Fruit fly (Drosophila melanogaster) S2 (cell line): ENCODE results near the gene CG31431.

Experiments
- CG8478 ChIP-seq: fragments of >200 bp; optimal IDR thresholded peaks from 2 replicates; lab custom pipeline; 2018
- CTCF ChIP-seq, 2 experiments: fragments of >200 bp; optimal IDR thresholded peaks; 2 replicates each; lab custom pipeline; 2018

The CG31431 gene

DNA sequence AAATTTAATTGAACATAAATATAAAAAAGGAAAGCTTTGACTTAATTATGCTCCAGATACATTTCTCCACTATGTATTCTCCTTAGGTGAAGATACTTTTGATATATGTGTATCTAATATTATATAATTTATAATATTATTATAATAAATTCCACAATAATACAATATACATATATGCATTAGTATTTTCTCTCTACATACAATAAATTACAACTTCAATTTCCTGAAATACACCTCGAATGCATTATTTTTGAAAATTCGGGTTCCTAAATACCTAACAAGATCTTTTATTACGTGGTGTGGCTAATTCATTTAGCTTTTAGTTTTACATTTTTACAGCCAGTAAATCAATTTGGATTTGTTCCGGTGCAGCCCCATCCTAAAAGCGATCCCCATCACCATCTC, 40.2 kb upstream of the CG31431 start:
- TF ChIP-seq CG8478 (lab: Kevin White, UChicago) (no peak), CTCF (optimal IDR thresholded peaks at IDR 0.05; lab: Kevin White, UChicago) (no peak)

DNA sequence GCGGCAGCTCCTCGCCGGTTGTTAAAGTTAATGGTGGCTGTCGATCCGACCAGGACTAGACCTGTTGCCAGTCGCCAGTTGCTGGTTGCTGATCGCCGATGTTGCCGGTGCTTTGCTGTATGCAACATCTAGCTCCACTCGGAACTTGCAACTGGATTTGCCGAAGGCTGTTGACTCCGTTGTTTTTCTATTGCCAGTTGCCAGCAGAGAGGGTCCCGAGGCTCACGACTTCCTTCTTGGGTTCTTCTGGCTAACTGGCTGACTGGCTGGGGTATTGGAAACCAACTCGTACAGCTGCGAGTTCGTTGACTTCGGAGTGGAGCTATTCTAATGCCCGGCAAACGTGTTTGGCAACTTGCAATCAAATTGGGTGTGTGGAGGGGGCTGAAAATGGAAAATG, 39.4 kb upstream of the CG31431 start:
- TF ChIP-seq CG8478 (lab: Kevin White, UChicago) (no peak), CTCF (optimal IDR thresholded peaks at IDR 0.05; lab: Kevin White, UChicago) (no peak)

DNA sequence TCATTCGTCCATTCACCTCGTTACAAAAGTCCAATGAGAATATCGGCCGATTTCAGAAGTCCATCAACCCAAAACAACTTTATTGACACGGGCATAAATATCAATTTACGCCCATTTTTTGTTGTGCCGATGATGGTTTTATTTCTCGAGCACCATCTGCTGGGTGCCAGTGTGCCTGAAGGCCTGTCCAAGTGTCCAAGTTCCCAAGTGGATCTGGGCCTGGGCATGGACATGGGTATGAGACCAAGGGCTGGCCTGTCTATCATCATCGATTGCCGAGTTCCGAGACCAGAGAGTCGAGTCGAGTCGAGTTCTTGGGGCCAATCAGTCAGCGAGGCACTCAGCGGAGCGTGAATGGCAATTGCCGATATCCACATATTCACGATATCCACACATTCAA, 38.3 kb upstream of the CG31431 start, which contains the start of gene Gr93a:
Gene Gr93a (plus strand): TSS at position 301 of the 400 bp plus-strand sequence.
- TF ChIP-seq CG8478 (lab: Kevin White, UChicago) (no peak), CTCF (optimal IDR thresholded peaks at IDR 0.05; lab: Kevin White, UChicago) (no peak)

DNA sequence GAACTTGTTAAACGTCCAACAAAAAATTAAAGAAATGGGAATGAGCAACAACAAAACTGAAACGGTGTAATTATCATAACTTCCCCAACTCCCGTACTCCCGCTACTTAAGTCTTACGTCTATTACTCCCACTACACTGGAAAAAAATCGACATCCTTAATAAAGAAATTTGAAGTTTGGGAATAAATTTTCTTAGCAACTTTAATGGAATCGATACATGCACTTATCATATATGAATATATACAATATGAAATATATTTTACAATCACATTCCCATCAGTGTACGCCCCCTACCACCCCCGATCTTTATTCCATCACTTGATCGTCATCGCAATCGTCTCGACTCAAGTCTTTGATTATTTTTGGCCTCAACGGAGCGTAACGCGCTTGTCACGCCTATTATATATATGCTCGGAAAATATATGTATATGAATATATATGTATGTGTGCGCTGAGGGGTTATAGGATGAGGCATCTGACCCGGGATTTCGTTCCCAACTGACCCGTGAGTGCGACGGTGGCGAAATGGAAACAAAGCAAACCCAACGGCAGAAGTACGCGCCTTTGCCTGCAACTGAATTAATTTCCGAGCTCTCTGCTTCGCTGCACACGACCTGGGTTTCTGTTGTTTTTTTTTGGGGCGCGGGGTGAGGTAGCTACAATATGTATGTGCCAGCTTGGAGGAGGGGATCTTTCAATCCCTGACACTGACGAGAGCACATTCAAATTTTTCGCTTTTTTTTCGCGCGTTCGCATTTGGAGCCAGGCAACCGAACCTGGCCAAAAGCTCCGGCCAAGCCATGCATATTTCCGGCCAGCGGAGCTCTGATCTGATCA, 36.0 kb upstream of the CG31431 start:
- TF ChIP-seq CG8478 (lab: Kevin White, UChicago) (no peak), CTCF (optimal IDR thresholded peaks at IDR 0.05; lab: Kevin White, UChicago) (no peak)

DNA sequence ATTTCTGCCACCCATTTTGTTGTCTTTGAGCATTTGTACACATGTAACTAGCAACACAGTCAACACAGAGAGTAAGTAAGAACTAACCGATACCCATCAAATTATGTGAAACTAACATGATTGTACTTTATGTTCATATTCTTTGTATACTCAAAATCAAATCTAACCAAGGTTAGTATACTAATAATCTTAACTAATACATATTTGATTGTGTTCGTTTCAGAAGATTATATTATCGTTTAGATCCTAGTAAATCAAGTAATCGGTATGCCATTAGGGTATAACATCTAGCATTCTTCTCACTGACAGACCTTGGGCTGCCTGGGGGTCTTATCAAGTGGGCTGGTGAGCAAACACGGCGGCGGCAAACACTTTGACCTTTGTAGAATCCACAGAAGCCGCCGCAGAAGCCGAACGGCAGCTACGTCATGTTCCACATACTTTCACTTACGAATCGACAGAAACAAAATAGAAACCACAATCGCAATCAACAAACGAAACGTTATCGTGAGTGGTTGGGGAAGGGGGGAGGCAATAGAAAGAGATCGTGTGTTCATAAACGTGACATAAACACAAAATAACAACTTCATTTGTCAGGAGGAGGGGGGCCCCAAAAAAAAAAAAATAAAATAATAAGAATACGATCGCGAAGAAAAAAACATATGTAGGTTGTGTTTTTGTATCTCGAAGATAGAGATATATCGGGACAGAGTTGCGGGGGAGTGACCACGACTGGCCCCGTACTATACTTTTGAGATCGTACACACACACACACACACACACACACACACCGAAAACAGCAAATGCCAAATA, 34.9 kb upstream of the CG31431 start:
- no peak for TF ChIP-seq CTCF (optimal IDR thresholded peaks at IDR 0.05; lab: Kevin White, UChicago)
- TF ChIP-seq CG8478 (lab: Kevin White, UChicago): no peak

DNA sequence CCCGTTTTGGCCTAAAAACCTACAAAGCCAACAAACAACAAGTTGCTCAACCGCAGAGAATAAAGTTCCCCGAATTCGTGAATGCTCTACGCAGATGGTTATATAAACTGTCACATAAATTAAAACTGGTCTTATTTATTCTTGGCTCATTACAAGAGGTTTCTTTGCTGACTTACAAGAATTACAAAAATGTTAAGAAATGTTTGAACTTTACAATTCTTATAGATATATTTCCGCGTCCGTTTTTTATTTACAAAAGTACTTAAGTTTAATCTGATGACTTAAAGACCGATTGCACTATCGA, 34.3 kb upstream of the CG31431 start:
- TF ChIP-seq CG8478 (lab: Kevin White, UChicago): no peak
- TF ChIP-seq CTCF (optimal IDR thresholded peaks at IDR 0.05; lab: Kevin White, UChicago): no peak

DNA sequence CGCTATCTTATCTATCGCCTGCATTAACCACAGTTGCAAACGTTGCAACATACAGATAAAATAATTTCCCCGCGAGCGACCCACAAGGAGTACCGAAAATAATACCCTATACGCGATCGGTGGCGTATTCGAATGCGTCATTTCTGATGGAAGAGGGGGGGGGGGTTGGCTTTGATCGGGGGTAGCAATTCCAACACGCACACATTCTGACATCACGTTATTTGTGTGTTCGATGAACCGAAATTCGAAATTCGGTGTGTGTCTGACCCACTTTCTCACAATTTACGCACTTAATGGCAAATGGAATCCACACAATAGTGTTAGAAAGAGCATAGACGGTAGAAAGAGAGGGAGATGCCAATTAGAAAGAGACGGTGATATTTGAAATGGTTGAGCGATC, 33.9 kb upstream of the CG31431 start:
- TF ChIP-seq CG8478 (lab: Kevin White, UChicago) (no peak), CTCF (optimal IDR thresholded peaks at IDR 0.05; lab: Kevin White, UChicago) (no peak)

DNA sequence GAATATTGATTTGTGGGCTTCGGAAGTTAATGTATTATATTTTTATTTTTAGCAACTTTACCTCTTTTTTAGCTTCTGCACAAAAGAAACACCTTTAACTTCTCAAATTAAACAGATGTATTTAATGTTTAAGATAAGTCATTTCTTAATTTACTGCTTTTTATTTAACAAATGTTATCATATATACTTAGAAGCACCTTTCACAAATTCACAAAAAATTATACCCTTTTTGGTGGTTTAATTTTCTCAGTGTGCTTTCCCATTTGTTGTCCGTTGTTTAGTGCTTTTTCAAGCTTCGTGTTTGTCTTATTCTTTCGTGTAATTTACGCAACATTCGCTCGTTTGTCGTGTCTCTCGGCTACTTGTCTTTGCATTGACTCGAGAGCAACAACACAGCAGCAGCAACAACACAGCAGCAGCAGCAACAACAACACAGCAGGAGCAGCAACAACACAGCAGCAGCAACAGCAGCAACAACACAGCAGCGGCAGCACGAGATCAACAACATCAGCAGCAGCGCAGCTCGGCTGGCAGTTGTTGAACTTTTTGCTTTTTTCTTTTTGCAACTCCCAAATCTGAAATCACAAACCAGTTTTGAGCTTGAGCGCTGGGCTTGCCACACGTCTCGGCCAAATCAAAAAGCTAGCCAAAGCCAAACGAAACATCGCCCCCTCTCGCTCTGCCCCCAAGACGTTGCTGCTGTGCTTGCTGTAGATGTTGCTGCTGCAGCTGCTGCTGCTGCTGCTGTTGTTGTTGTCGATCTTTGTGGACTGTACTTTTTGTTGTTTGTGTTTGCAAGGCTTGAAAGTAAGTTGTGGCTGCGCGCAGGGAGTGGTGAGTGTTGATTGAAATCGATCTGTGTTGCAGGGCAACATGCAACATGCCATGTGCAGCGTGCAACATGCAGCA, 33.2 kb upstream of the CG31431 start:
- TF ChIP-seq CTCF (optimal IDR thresholded peaks at IDR 0.05; lab: Kevin White, UChicago) (no peak), CG8478 (lab: Kevin White, UChicago) (no peak)

DNA sequence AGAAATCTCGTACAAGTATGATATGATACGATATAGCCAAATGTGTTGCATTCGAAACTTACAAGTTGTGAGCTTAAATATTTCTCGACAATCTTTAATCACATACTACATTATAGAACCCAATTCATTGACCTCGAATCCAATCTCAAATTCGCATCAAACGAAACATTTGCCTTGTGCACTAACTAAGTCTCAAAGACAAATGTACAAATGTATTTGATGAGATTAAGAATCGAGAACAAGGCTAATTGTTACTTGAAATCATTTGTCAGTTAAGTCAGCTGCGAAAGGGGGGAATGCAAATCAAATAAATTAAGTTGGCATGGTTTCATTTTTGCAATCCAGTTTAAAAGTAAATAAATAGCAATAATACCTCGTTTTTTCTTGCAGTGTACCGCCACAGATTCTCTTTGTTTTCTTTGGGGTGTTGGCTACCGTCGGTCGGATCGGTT, 31.9 kb upstream of the CG31431 start:
- TF ChIP-seq CTCF (optimal IDR thresholded peaks at IDR 0.05; lab: Kevin White, UChicago) (no peak), CG8478 (lab: Kevin White, UChicago) (no peak)

DNA sequence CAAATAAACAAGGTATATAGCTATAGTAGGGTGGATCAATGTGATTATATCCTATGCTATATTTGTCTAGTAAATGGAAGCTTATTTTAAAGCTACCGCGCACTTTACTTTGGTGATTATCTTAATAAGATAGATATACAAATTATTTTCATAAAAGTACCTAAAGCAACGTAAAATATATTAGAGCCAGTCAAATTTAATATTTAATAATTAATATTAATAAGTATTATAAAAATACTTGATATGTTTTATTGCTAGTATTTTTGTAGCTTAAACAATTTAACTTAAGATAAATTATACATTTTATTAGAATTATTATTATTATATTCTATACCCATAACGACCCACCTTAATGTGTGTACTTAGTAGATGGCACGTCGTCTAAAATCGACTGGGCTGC, 30.8 kb upstream of the CG31431 start:
- no peak for TF ChIP-seq CG8478 (lab: Kevin White, UChicago)
- TF ChIP-seq CTCF (optimal IDR thresholded peaks at IDR 0.05; lab: Kevin White, UChicago): no peak

DNA sequence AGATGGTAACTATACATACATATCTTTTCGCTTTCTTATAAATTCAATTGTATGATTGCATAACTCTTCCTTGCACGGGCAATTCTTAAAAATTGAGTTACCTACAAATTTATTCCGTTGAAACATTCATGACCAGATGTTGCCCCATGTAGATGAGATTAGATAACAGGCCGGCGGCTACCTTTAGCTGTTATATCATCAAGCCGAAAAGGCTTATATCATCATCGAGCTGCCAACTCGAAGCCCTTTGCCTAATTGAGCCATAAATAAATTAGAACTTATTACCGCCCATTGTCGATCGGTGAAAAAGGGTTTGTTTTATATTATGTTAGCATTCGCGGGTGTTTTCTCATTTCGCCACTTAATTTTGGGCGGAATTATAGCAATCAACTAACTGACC, 30.0 kb upstream of the CG31431 start:
- no peak for TF ChIP-seq CG8478 (lab: Kevin White, UChicago)
- no peak for TF ChIP-seq CTCF (optimal IDR thresholded peaks at IDR 0.05; lab: Kevin White, UChicago)

DNA sequence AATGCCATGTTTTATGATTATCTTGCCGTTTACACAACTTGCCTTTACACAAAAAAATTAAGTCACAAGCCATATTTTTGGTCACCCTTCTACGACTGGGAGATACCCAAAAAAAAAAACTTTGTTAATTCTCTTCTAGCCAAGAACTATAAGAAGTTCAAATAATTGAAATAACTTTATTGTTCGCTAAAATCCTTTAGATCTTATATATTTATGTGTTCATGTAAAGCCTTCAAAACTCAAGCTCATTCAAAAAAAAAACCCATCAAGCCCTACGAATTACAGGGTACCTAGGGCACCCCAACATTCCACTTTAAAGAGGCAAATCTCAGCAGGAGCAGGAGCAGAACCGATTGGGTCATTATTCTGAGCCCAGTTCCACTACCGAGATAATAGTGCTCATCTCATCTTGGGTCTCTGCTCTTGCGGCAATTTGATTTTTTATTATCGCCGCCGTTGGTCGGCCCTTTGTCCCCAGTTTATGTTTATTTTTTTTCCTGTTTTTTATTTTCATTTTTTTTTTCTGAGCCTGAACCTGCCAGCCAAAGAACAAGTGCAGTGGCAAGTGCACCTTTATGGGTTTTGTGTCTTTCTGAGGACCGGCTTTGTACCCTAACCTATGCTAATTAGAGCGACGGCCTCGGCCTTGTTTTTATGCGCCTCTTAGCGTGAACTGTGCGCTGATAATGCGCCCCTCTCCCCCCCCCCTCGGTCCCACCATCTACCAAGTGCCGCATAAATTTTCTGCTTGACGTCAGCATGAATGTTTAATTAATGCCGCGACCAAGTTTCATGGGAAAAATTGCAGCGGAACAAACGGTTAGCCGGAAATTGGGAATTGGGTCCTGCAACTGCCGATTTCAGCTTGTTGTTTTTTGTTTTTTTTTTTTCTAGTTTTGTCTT, 28.8 kb upstream of the CG31431 start:
- no peak for TF ChIP-seq CG8478 (lab: Kevin White, UChicago)
- TF ChIP-seq CTCF (optimal IDR thresholded peaks at IDR 0.05; lab: Kevin White, UChicago): no peak

DNA sequence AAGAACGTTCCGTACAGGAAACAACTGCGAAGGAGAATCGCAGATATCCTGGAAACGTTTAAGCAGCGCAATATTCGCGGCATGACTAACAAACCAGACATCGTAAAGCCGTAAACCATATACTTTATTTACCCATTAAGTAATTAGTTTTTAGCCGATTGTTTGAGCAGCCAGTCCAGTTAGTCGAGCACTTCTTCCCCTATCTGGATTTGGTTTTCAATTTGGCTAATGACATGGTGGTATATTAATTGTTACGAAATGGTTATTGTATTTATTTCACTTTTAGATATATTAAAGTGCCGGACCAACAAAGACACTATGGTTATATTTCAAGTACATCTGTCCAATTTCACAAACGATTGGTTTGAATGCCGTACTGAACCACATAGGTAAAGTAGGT, 26.8 kb upstream of the CG31431 start, which contains the start of gene Gr93b:
Gene Gr93b (minus strand): TSS at position 101 of the 400 bp plus-strand sequence.
- TF ChIP-seq CG8478 (lab: Kevin White, UChicago) (no peak), CTCF (optimal IDR thresholded peaks at IDR 0.05; lab: Kevin White, UChicago) (no peak)
